Fruit fly (Drosophila melanogaster) whole organism, prepupa: ENCODE data around the gene Sgt.

Experiments used
- CG10631 ChIP-seq: fragments of 200-800 bp; sonication (Bioruptor generic); optimal IDR thresholded peaks from 2 replicates; lab custom pipeline; 2016; ENCODE audit warnings: missing biosample characterization, missing genetic modification characterization
- CG10669 ChIP-seq: fragments of 200-800 bp; sonication (Bioruptor generic); optimal IDR thresholded peaks from 3 replicates; lab custom pipeline; 2018; ENCODE audit warnings: missing biosample characterization, mild to moderate bottlenecking, missing genetic modification characterization, moderate library complexity
- CG11762 ChIP-seq: fragments of 200-800 bp; sonication (Bioruptor generic); optimal IDR thresholded peaks from 3 replicates; lab custom pipeline; 2016; ENCODE audit warnings: missing biosample characterization, missing genetic modification characterization; ENCODE audit not compliant: insufficient read depth
- CG11902 ChIP-seq: fragments of 200-800 bp; sonication (Bioruptor generic); optimal IDR thresholded peaks from 3 replicates; lab custom pipeline; 2016; ENCODE audit warnings: missing biosample characterization, missing genetic modification characterization
- CG15336 ChIP-seq: fragments of 200-800 bp; sonication (Bioruptor generic); IDR thresholded peaks from 2 replicates; pipeline ENCODE4 v1.3.6; 2022; ENCODE audit warnings: missing biosample characterization, missing genetic modification characterization
- CG1621 ChIP-seq: fragments of 200-800 bp; sonication (Bioruptor generic); optimal IDR thresholded peaks from 3 replicates; lab custom pipeline; 2018; ENCODE audit warnings: missing biosample characterization, mild to moderate bottlenecking, missing genetic modification characterization
- CG16779 ChIP-seq: fragments of 200-800 bp; sonication (Bioruptor generic); optimal IDR thresholded peaks from 3 replicates; lab custom pipeline; 2017; ENCODE audit warnings: missing biosample characterization, mild to moderate bottlenecking, missing genetic modification characterization
- CG3032 ChIP-seq: fragments of 200-800 bp; optimal IDR thresholded peaks from 2 replicates; lab custom pipeline; 2019; ENCODE audit warnings: missing biosample characterization, mild to moderate bottlenecking, missing genetic modification characterization, moderate library complexity
- CG31627 ChIP-seq: fragments of 200-800 bp; sonication (Bioruptor generic); optimal IDR thresholded peaks from 3 replicates; lab custom pipeline; 2016; ENCODE audit warnings: missing biosample characterization, missing genetic modification characterization
- CG32006 ChIP-seq: fragments of 200-800 bp; sonication (Bioruptor generic); optimal IDR thresholded peaks from 3 replicates; lab custom pipeline; 2017; ENCODE audit warnings: missing biosample characterization, mild to moderate bottlenecking, missing genetic modification characterization
- CG34406 ChIP-seq: fragments of 200-800 bp; sonication (Bioruptor generic); optimal IDR thresholded peaks from 3 replicates; lab custom pipeline; 2016; ENCODE audit warnings: missing biosample characterization, missing genetic modification characterization
- CG3919 ChIP-seq: fragments of 200-800 bp; sonication (Bioruptor generic); optimal IDR thresholded peaks from 3 replicates; lab custom pipeline; 2016; ENCODE audit warnings: missing biosample characterization, missing genetic modification characterization
- CG4318 ChIP-seq: fragments of 200-800 bp; sonication (Bioruptor generic); optimal IDR thresholded peaks from 3 replicates; lab custom pipeline; 2017; ENCODE audit warnings: missing biosample characterization, mild to moderate bottlenecking, missing genetic modification characterization
- CG6163 ChIP-seq: fragments of 200-800 bp; sonication (Bioruptor generic); IDR thresholded peaks from 3 replicates; pipeline ENCODE4 v1.3.6; 2022; ENCODE audit warnings: missing biosample characterization, missing genetic modification characterization
- CG6276 ChIP-seq: fragments of 200-800 bp; sonication (Bioruptor generic); optimal IDR thresholded peaks from 2 replicates; lab custom pipeline; 2017; ENCODE audit warnings: missing biosample characterization, mild to moderate bottlenecking, missing genetic modification characterization
- CG6792 ChIP-seq: fragments of 200-800 bp; sonication (Bioruptor generic); optimal IDR thresholded peaks from 3 replicates; lab custom pipeline; 2016; ENCODE audit warnings: missing biosample characterization, missing genetic modification characterization
- CG6808 ChIP-seq: fragments of 200-800 bp; sonication (Bioruptor generic); optimal IDR thresholded peaks from 3 replicates; lab custom pipeline; 2017; ENCODE audit warnings: missing biosample characterization, missing genetic modification characterization, mild to moderate bottlenecking, moderate library complexity, missing genetic modification reagents
- CG6854 ChIP-seq: fragments of 200-800 bp; sonication (Bioruptor generic); optimal IDR thresholded peaks from 2 replicates; lab custom pipeline; 2017; ENCODE audit warnings: missing biosample characterization, mild to moderate bottlenecking, missing genetic modification characterization
- CG7368 ChIP-seq: fragments of 200-800 bp; sonication (Bioruptor generic); optimal IDR thresholded peaks from 3 replicates; lab custom pipeline; 2016; ENCODE audit warnings: missing biosample characterization, missing genetic modification characterization
- CG8319 ChIP-seq: fragments of 200-800 bp; sonication (Bioruptor generic); optimal IDR thresholded peaks from 3 replicates; lab custom pipeline; 2016; ENCODE audit warnings: missing biosample characterization, missing genetic modification characterization
- CG8632 ChIP-seq: fragments of 200-800 bp; sonication (Bioruptor generic); optimal IDR thresholded peaks from 3 replicates; lab custom pipeline; 2016; ENCODE audit warnings: missing biosample characterization, missing genetic modification characterization
- CG9139 ChIP-seq: fragments of 200-800 bp; sonication (Bioruptor generic); optimal IDR thresholded peaks from 3 replicates; lab custom pipeline; 2017; ENCODE audit warnings: missing biosample characterization, mild to moderate bottlenecking, missing genetic modification characterization
- Eip75B ChIP-seq: fragments of 200-800 bp; sonication (Bioruptor generic); optimal IDR thresholded peaks from 3 replicates; lab custom pipeline; 2016; ENCODE audit warnings: missing biosample characterization, missing genetic modification characterization
- Eip93F ChIP-seq: fragments of 200-800 bp; sonication (Bioruptor generic); optimal IDR thresholded peaks from 2 replicates; lab custom pipeline; 2016; ENCODE audit warnings: missing biosample characterization, mild to moderate bottlenecking, missing genetic modification characterization
- Ets21C ChIP-seq: fragments of 200-800 bp; sonication (Bioruptor generic); optimal IDR thresholded peaks from 3 replicates; lab custom pipeline; 2016; ENCODE audit warnings: missing biosample characterization, missing genetic modification characterization
- Ets96B ChIP-seq: fragments of 200-800 bp; optimal IDR thresholded peaks from 2 replicates; lab custom pipeline; 2019; ENCODE audit warnings: missing biosample characterization, mild to moderate bottlenecking, missing genetic modification characterization, moderate library complexity
- Gug ChIP-seq: fragments of 200-800 bp; sonication (Bioruptor generic); IDR thresholded peaks from 2 replicates; pipeline ENCODE4 v1.3.6; 2022; ENCODE audit warnings: missing biosample characterization, missing genetic modification characterization
- Hr39 ChIP-seq: fragments of 200-800 bp; sonication (Bioruptor generic); optimal IDR thresholded peaks from 2 replicates; lab custom pipeline; 2016; ENCODE audit warnings: missing biosample characterization, missing genetic modification characterization
- Hr4 ChIP-seq: fragments of 200-800 bp; sonication (Bioruptor generic); optimal IDR thresholded peaks from 3 replicates; lab custom pipeline; 2016; ENCODE audit warnings: missing biosample characterization, missing genetic modification characterization
- Lpt ChIP-seq: fragments of 200-800 bp; sonication (Bioruptor generic); optimal IDR thresholded peaks from 3 replicates; lab custom pipeline; 2016; ENCODE audit warnings: missing biosample characterization, missing genetic modification characterization
- Met ChIP-seq: fragments of 200-800 bp; sonication (Bioruptor generic); optimal IDR thresholded peaks from 3 replicates; lab custom pipeline; 2016; ENCODE audit warnings: missing biosample characterization, missing genetic modification characterization
- OdsH ChIP-seq: fragments of 200-800 bp; sonication (Bioruptor generic); optimal IDR thresholded peaks from 3 replicates; lab custom pipeline; 2016; ENCODE audit warnings: missing biosample characterization, missing genetic modification characterization
- Smox ChIP-seq: fragments of 200-800 bp; sonication (Bioruptor generic); optimal IDR thresholded peaks from 3 replicates; lab custom pipeline; 2016; ENCODE audit warnings: missing biosample characterization, missing genetic modification characterization
- Sox14 ChIP-seq: fragments of 200-800 bp; sonication (Bioruptor generic); optimal IDR thresholded peaks from 3 replicates; lab custom pipeline; 2016; ENCODE audit warnings: missing biosample characterization, missing genetic modification characterization
- dac ChIP-seq: fragments of 200-800 bp; sonication (Bioruptor generic); optimal IDR thresholded peaks from 2 replicates; lab custom pipeline; 2017; ENCODE audit warnings: missing biosample characterization, mild to moderate bottlenecking, missing genetic modification characterization
- eg ChIP-seq: fragments of 200-800 bp; sonication (Bioruptor generic); IDR thresholded peaks from 3 replicates; pipeline ENCODE4 v1.3.6; 2022; ENCODE audit warnings: missing biosample characterization, missing genetic modification characterization
- esn ChIP-seq: fragments of 200-800 bp; sonication (Bioruptor generic); optimal IDR thresholded peaks from 2 replicates; lab custom pipeline; 2016; ENCODE audit warnings: missing biosample characterization, mild to moderate bottlenecking, missing genetic modification characterization, moderate library complexity
- fd59A ChIP-seq: fragments of 200-800 bp; sonication (Bioruptor generic); optimal IDR thresholded peaks from 2 replicates; lab custom pipeline; 2017; ENCODE audit warnings: missing biosample characterization, mild to moderate bottlenecking, missing genetic modification characterization, missing genetic modification reagents
- fd85E ChIP-seq: fragments of 200-800 bp; sonication (Bioruptor generic); optimal IDR thresholded peaks from 3 replicates; lab custom pipeline; 2016; ENCODE audit warnings: missing biosample characterization, missing genetic modification characterization
- fkh ChIP-seq: fragments of 200-800 bp; sonication (Bioruptor generic); optimal IDR thresholded peaks from 3 replicates; lab custom pipeline; 2017; ENCODE audit warnings: missing biosample characterization, mild to moderate bottlenecking, missing genetic modification characterization, moderate library complexity
- net ChIP-seq: fragments of 200-800 bp; sonication (Bioruptor generic); optimal IDR thresholded peaks from 3 replicates; lab custom pipeline; 2016; ENCODE audit warnings: missing biosample characterization, missing genetic modification characterization
- pdm3 ChIP-seq: fragments of 200-800 bp; sonication (Bioruptor generic); optimal IDR thresholded peaks from 3 replicates; lab custom pipeline; 2016; ENCODE audit warnings: missing biosample characterization, missing genetic modification characterization
- salr ChIP-seq, 2 experiments: fragments of 200-800 bp; sonication (Bioruptor generic); optimal IDR thresholded peaks; 3 replicates each; lab custom pipeline; 2016 to 2018; ENCODE audit warnings: missing biosample characterization in 2 of 2, missing genetic modification characterization in 2 of 2, mild to moderate bottlenecking in 1 of 2
- spab ChIP-seq: fragments of 200-800 bp; sonication (Bioruptor generic); optimal IDR thresholded peaks from 2 replicates; lab custom pipeline; 2017; ENCODE audit warnings: missing biosample characterization, mild to moderate bottlenecking, missing genetic modification characterization, missing genetic modification reagents
- ss ChIP-seq, 2 experiments: fragments of 200-800 bp; sonication (Bioruptor generic); optimal IDR thresholded peaks; 2 replicates in 1 of 2; 3 replicates in 1 of 2; lab custom pipeline; 2017 to 2018; ENCODE audit warnings: mild to moderate bottlenecking in 2 of 2, missing biosample characterization in 2 of 2, missing genetic modification characterization in 2 of 2, moderate library complexity in 1 of 2
- topi ChIP-seq: fragments of 200-800 bp; sonication (Bioruptor generic); optimal IDR thresholded peaks from 3 replicates; lab custom pipeline; 2016; ENCODE audit warnings: missing biosample characterization, missing genetic modification characterization
- vri ChIP-seq: fragments of 200-800 bp; sonication (Bioruptor generic); optimal IDR thresholded peaks from 3 replicates; lab custom pipeline; 2016; ENCODE audit warnings: missing biosample characterization, mild to moderate bottlenecking, missing genetic modification characterization

Gene Sgt

dm6 chr2L:17480943-17481580 lies 9.7 kb downstream of the Sgt start, which contains the start of the genes fws and Lamtor3 (continued):
- peak; percentile 97 for TF ChIP-seq spab (GFP tag; lab: Kevin White, UChicago)
- peak; percentile 97 for TF ChIP-seq CG1621 (tag; lab: Kevin White, UChicago)
- peak; percentile 100 for TF ChIP-seq CG32006 (GFP tag; lab: Kevin White, UChicago)
- TF ChIP-seq CG8319 (GFP tag; lab: Kevin White, UChicago) = peak; percentile 98
- peak; percentile 99 for TF ChIP-seq Ets96B (tag; lab: Kevin White, UChicago)
- peak; percentile 96 for TF ChIP-seq fd59A (GFP tag; lab: Kevin White, UChicago)
- peak; percentile 98 for TF ChIP-seq Sox14
- TF ChIP-seq CG31627 (GFP tag; lab: Kevin White, UChicago) = peak; percentile 97
- TF ChIP-seq Smox (GFP tag; lab: Kevin White, UChicago) = peak; percentile 96

- TF ChIP-seq CG11762 (GFP tag; lab: Kevin White, UChicago) (peak; percentile 86), CG9139 (GFP tag; lab: Kevin White, UChicago) (no peak), Eip93F (GFP tag; lab: Kevin White, UChicago) (no peak), fd85E (GFP tag; lab: Kevin White, UChicago) (peak; percentile 61), CG7368 (GFP tag; lab: Kevin White, UChicago) (peak; percentile 92), CG6163 (GFP tag; lab: Robert Waterston, UW) (peak; percentile 92), pdm3 (peak; percentile 96), Met (GFP tag; lab: Kevin White, UChicago) (peak; percentile 89), OdsH (GFP tag; lab: Kevin White, UChicago) (peak; percentile 95), CG31627 (GFP tag; lab: Kevin White, UChicago) (peak; percentile 97), esn (GFP tag; lab: Kevin White, UChicago) (peak; percentile 93), Gug (GFP tag; lab: Robert Waterston, UW) (peak; percentile 91), Hr4 (peak; percentile 96), Ets96B (tag; lab: Kevin White, UChicago) (peak; percentile 80), vri (GFP tag; lab: Kevin White, UChicago) (peak; percentile 89), Ets21C (GFP tag; lab: Kevin White, UChicago) (peak; percentile 93), Sox14 (peak; percentile 95), CG4318 (GFP tag; lab: Kevin White, UChicago) (peak; percentile 89), Hr39 (GFP tag; lab: Kevin White, UChicago) (peak; percentile 97), Eip75B (GFP tag; lab: Kevin White, UChicago) (peak; percentile 91), CG34406 (GFP tag; lab: Kevin White, UChicago) (peak; percentile 82), CG15336 (GFP tag; lab: Robert Waterston, UW) (peak; percentile 85), CG10669 (peak; percentile 81), fd59A (GFP tag; lab: Kevin White, UChicago) (peak; percentile 70), CG3919 (peak; percentile 94), dac (GFP tag; lab: Kevin White, UChicago) (peak; percentile 93), CG32006 (GFP tag; lab: Kevin White, UChicago) (peak; percentile 93), salr (GFP tag; optimal IDR thresholded peaks at IDR 0.05; lab: Kevin White, UChicago) (peak; percentile 85 to 86), ss (GFP tag; optimal IDR thresholded peaks at IDR 0.05; lab: Kevin White, UChicago) (no peak), CG6854 (GFP tag; lab: Kevin White, UChicago) (peak; percentile 53), CG3032 (tag; lab: Kevin White, UChicago) (peak; percentile 87), CG6792 (GFP tag; lab: Kevin White, UChicago) (peak; percentile 85), Lpt (GFP tag; lab: Kevin White, UChicago) (peak; percentile 81), CG6808 (peak; percentile 58), spab (GFP tag; lab: Kevin White, UChicago) (peak; percentile 61), topi (peak; percentile 91), CG6276 (peak; percentile 73), CG8632 (GFP tag; lab: Kevin White, UChicago) (peak; percentile 82), CG10631 (peak; percentile 95), Smox (GFP tag; lab: Kevin White, UChicago) (peak; percentile 90), fkh (GFP tag; lab: Kevin White, UChicago) (no peak), eg (GFP tag; lab: Robert Waterston, UW) (peak; percentile 95), net (GFP tag; lab: Kevin White, UChicago) (peak; percentile 92), CG16779 (tag; lab: Kevin White, UChicago) (peak; percentile 52), CG11902 (peak; percentile 95), CG1621 (tag; lab: Kevin White, UChicago) (peak; percentile 86)
Measured at dm6 chr2L:17484174-17484573, 12.8 kb downstream of the Sgt start, which contains the start of the genes GCS2beta and CG5131. Gene GCS2beta, minus strand, starts transcription at chr2L:17484307. Gene CG5131, plus strand, starts transcription at chr2L:17484501.
